Fruit fly (Drosophila melanogaster): Measurements from ENCODE around the gene dpr19.

dm6 chr2L:10396488-10396824 is 20.5 kb downstream of the dpr19 start, which contains the start of gene Cnot4:
- TF ChIP-seq CG14711 (tag; optimal IDR thresholded peaks at IDR 0.05), result no peak
- TF ChIP-seq Clk (GFP tag; optimal IDR thresholded peaks at IDR 0.05), result no peak
- TF ChIP-seq cnc (optimal IDR thresholded peaks at IDR 0.05), result no peak
- no peak for TF ChIP-seq CG7101 (tag; optimal IDR thresholded peaks at IDR 0.05)
- TF ChIP-seq cic (GFP tag; optimal IDR thresholded peaks at IDR 0.05), result no peak
- TF ChIP-seq CG5204 (GFP tag; optimal IDR thresholded peaks at IDR 0.05), result no peak
- TF ChIP-seq pad (GFP tag; optimal IDR thresholded peaks at IDR 0.05), result no peak
- no peak for TF ChIP-seq CG12768 (GFP tag; optimal IDR thresholded peaks at IDR 0.05)
- no peak for TF ChIP-seq toe (GFP tag; optimal IDR thresholded peaks at IDR 0.05)
- no peak for TF ChIP-seq kay (GFP tag; ENCODE audit: borderline replicate concordance)
- no peak for TF ChIP-seq CG7045 (GFP tag; optimal IDR thresholded peaks at IDR 0.05)
- TF ChIP-seq CG1620 (GFP tag; optimal IDR thresholded peaks at IDR 0.05), result no peak
- no peak for TF ChIP-seq CG11617 (GFP tag; optimal IDR thresholded peaks at IDR 0.05)

All from whole organism, adult.